Worm (Caenorhabditis elegans) whole organism, L4 larva: Measurements from ENCODE around the gene F54H5.14.

ENCODE experiments used
- F44E2.7 ChIP-seq: fragments of 200-800 bp; sonication (Bioruptor generic); IDR thresholded peaks from 2 replicates; pipeline ENCODE4 v2.1.2; 2022; ENCODE audit warnings: missing genetic modification characterization, missing compliant biosample characterization
- F49E8.2 ChIP-seq: sonication (generic microtip); optimal IDR thresholded peaks from 2 replicates; lab custom pipeline; 2016; ENCODE audit warnings: missing compliant biosample characterization, mild to moderate bottlenecking, missing genetic modification characterization, borderline replicate concordance
- R02D3.7 ChIP-seq: fragments of 150-350 bp; sonication (generic microtip); optimal IDR thresholded peaks from 3 replicates; lab custom pipeline; 2014; ENCODE audit warnings: missing biosample characterization, missing genetic modification characterization
- T26A8.4 ChIP-seq: fragments of 200-800 bp; sonication (Bioruptor generic); IDR thresholded peaks from 2 replicates; pipeline ENCODE4 v1.3.6; 2022; ENCODE audit warnings: missing genetic modification characterization, missing compliant biosample characterization
- Y105C5A.15 ChIP-seq: fragments of 200-800 bp; sonication (Bioruptor generic); IDR thresholded peaks from 2 replicates; pipeline ENCODE4 v1.3.6; 2022; ENCODE audit warnings: missing genetic modification characterization, missing compliant biosample characterization
- Y48G9A.11 ChIP-seq: fragments of 200-800 bp; sonication (Bioruptor generic); IDR thresholded peaks from 2 replicates; pipeline ENCODE4 v1.3.6; 2022; ENCODE audit warnings: missing genetic modification reagents, missing genetic modification characterization, missing compliant biosample characterization
- Y5F2A.4 ChIP-seq: fragments of 200-800 bp; sonication (Bioruptor generic); optimal IDR thresholded peaks from 2 replicates; lab custom pipeline; 2018; ENCODE audit warnings: mild to moderate bottlenecking, missing genetic modification characterization, missing compliant biosample characterization
- Y75B8A.6 ChIP-seq: fragments of 200-800 bp; sonication (Bioruptor generic); IDR thresholded peaks from 2 replicates; pipeline ENCODE4 v1.3.6; 2022; ENCODE audit warnings: missing genetic modification reagents, missing genetic modification characterization, missing compliant biosample characterization
- ZK546.5 ChIP-seq, 2 experiments: sonication (generic microtip); optimal IDR thresholded peaks; 2 replicates each; lab custom pipeline; 2017; ENCODE audit warnings: missing biosample characterization in 2 of 2, missing genetic modification characterization in 2 of 2
- arid-1 ChIP-seq: fragments of 200-800 bp; sonication (Bioruptor generic); conservative IDR thresholded peaks from 2 replicates; pipeline ENCODE4 v1.3.6; 2022; ENCODE audit warnings: missing genetic modification reagents, missing genetic modification characterization, missing compliant biosample characterization
- attf-4 ChIP-seq: sonication (generic microtip); optimal IDR thresholded peaks from 3 replicates; lab custom pipeline; 2017; ENCODE audit warnings: missing biosample characterization, missing genetic modification characterization
- ceh-20 ChIP-seq: fragments of 200-800 bp; sonication (Bioruptor generic); IDR thresholded peaks from 2 replicates; pipeline ENCODE4 v1.3.6; 2022; ENCODE audit warnings: missing genetic modification reagents, missing genetic modification characterization, missing compliant biosample characterization
- ceh-44 ChIP-seq: fragments of 200-800 bp; sonication (Bioruptor generic); IDR thresholded peaks from 2 replicates; pipeline ENCODE4 v1.3.6; 2022; ENCODE audit warnings: missing genetic modification reagents, missing genetic modification characterization, missing compliant biosample characterization
- ceh-82 ChIP-seq: sonication (generic microtip); optimal IDR thresholded peaks from 2 replicates; lab custom pipeline; 2017; ENCODE audit warnings: missing biosample characterization, missing genetic modification characterization
- ces-1 ChIP-seq: fragments of 150-350 bp; sonication (generic microtip); optimal IDR thresholded peaks from 4 replicates; lab custom pipeline; 2014; ENCODE audit warnings: missing biosample characterization, missing genetic modification reagents, missing genetic modification characterization
- ctbp-1 ChIP-seq: fragments of 200-800 bp; sonication (Bioruptor generic); IDR thresholded peaks from 2 replicates; pipeline ENCODE4 v1.3.6; 2022; ENCODE audit warnings: missing genetic modification reagents, missing genetic modification characterization, missing compliant biosample characterization
- daf-12 ChIP-seq: fragments of 150-350 bp; optimal IDR thresholded peaks from 2 replicates; lab custom pipeline; 2014; ENCODE audit warnings: missing biosample characterization, missing genetic modification reagents, missing genetic modification characterization
- daf-16 ChIP-seq, 3 experiments: sonication (generic microtip); optimal IDR thresholded peaks; 2 replicates each; lab custom pipeline; 2016 to 2017; ENCODE audit warnings: missing genetic modification characterization in 3 of 3, missing genetic modification reagents in 3 of 3, mild to moderate bottlenecking in 2 of 3, missing compliant biosample characterization in 2 of 3, missing biosample characterization in 1 of 3, moderate library complexity in 1 of 3
- dmd-6 ChIP-seq: fragments of 200-800 bp; sonication (Bioruptor generic); IDR thresholded peaks from 2 replicates; pipeline ENCODE4 v1.3.6; 2022; ENCODE audit warnings: missing genetic modification reagents, missing genetic modification characterization, missing compliant biosample characterization
- dpl-1 ChIP-seq: fragments of 150-350 bp; optimal IDR thresholded peaks from 2 replicates; lab custom pipeline; 2014; ENCODE audit warnings: missing biosample characterization, missing genetic modification reagents, missing genetic modification characterization
- dve-1 ChIP-seq: sonication (generic microtip); optimal IDR thresholded peaks from 2 replicates; lab custom pipeline; 2017; ENCODE audit warnings: antibody characterized with exemption, mild to moderate bottlenecking, missing genetic modification characterization, missing compliant biosample characterization; ENCODE audit not compliant: insufficient read depth
- fos-1 ChIP-seq: fragments of 150-350 bp; optimal IDR thresholded peaks from 2 replicates; lab custom pipeline; 2014; ENCODE audit warnings: missing biosample characterization, missing genetic modification characterization
- jun-1 ChIP-seq: fragments of 150-350 bp; optimal IDR thresholded peaks from 2 replicates; lab custom pipeline; 2014; ENCODE audit warnings: missing biosample characterization, missing genetic modification reagents, missing genetic modification characterization
- lim-7 ChIP-seq: fragments of 200-800 bp; sonication (Bioruptor generic); IDR thresholded peaks from 2 replicates; pipeline ENCODE4 v1.3.6; 2022; ENCODE audit warnings: missing genetic modification characterization, missing compliant biosample characterization
- lin-1 ChIP-seq: fragments of 200-800 bp; sonication (Bioruptor generic); IDR thresholded peaks from 2 replicates; pipeline ENCODE4 v1.3.6; 2022; ENCODE audit warnings: missing genetic modification reagents, missing genetic modification characterization, missing compliant biosample characterization
- lin-38 ChIP-seq: fragments of 200-800 bp; sonication (Bioruptor generic); IDR thresholded peaks from 2 replicates; pipeline ENCODE4 v1.3.6; 2022; ENCODE audit warnings: missing genetic modification reagents, missing genetic modification characterization, missing compliant biosample characterization
- lin-39 ChIP-seq: fragments of 150-350 bp; optimal IDR thresholded peaks from 2 replicates; lab custom pipeline; 2014; ENCODE audit warnings: missing biosample characterization, missing genetic modification reagents, missing genetic modification characterization
- lir-3 ChIP-seq: sonication (generic microtip); optimal IDR thresholded peaks from 2 replicates; lab custom pipeline; 2016; ENCODE audit warnings: mild to moderate bottlenecking, missing genetic modification characterization, missing compliant biosample characterization
- lsy-2 ChIP-seq, 2 experiments: fragments of 150-350 bp in 1 of 2; sonication (generic microtip) in 1 of 2; optimal IDR thresholded peaks; 2 replicates each; lab custom pipeline; 2014 to 2017; ENCODE audit warnings: missing biosample characterization in 2 of 2, missing genetic modification characterization in 2 of 2
- madf-5 ChIP-seq, 2 experiments: fragments of 200-800 bp; sonication (Bioruptor generic); IDR thresholded peaks; 2 replicates each; pipeline ENCODE4 v1.3.6; 2022; ENCODE audit warnings: missing compliant biosample characterization in 2 of 2, missing genetic modification characterization in 2 of 2
- mdl-1 ChIP-seq, 2 experiments: fragments of 150-350 bp in 1 of 2; sonication (generic microtip) in 1 of 2; optimal IDR thresholded peaks; 2 replicates each; lab custom pipeline; 2014 to 2017; ENCODE audit warnings: missing biosample characterization in 2 of 2, missing genetic modification characterization in 2 of 2
- mdt-29 ChIP-seq: fragments of 200-800 bp; sonication (Bioruptor generic); IDR thresholded peaks from 2 replicates; pipeline ENCODE4 v1.3.6; 2022; ENCODE audit warnings: missing genetic modification reagents, missing genetic modification characterization, missing compliant biosample characterization
- nhr-102 ChIP-seq: sonication (generic microtip); optimal IDR thresholded peaks from 2 replicates; lab custom pipeline; 2016; ENCODE audit warnings: mild to moderate bottlenecking, missing genetic modification characterization, moderate library complexity, missing compliant biosample characterization
- nhr-11 ChIP-seq: fragments of 150-350 bp; optimal IDR thresholded peaks from 2 replicates; lab custom pipeline; 2014; ENCODE audit warnings: missing biosample characterization, missing genetic modification characterization
- nhr-76 ChIP-seq: fragments of 150-350 bp; optimal IDR thresholded peaks from 2 replicates; lab custom pipeline; 2014; ENCODE audit warnings: missing biosample characterization, missing genetic modification characterization
- php-3 ChIP-seq: fragments of 200-800 bp; sonication (Bioruptor generic); IDR thresholded peaks from 2 replicates; pipeline ENCODE4 v1.3.6; 2022; ENCODE audit warnings: missing genetic modification reagents, missing genetic modification characterization, missing compliant biosample characterization
- rbr-2 ChIP-seq: sonication (generic microtip); optimal IDR thresholded peaks from 2 replicates; lab custom pipeline; 2016; ENCODE audit warnings: missing genotype, missing genetic modification characterization, missing compliant biosample characterization
- saeg-2 ChIP-seq: fragments of 200-800 bp; sonication (Bioruptor generic); IDR thresholded peaks from 2 replicates; pipeline ENCODE4 v1.3.6; 2022; ENCODE audit warnings: missing genetic modification reagents, missing genetic modification characterization, missing compliant biosample characterization
- snpc-1.2 ChIP-seq: fragments of 200-800 bp; sonication (Bioruptor generic); IDR thresholded peaks from 2 replicates; pipeline ENCODE4 v1.3.6; 2022; ENCODE audit warnings: missing genetic modification reagents, missing genetic modification characterization, missing compliant biosample characterization
- unc-130 ChIP-seq: sonication (generic microtip); optimal IDR thresholded peaks from 2 replicates; lab custom pipeline; 2016; ENCODE audit warnings: missing genetic modification reagents, missing genetic modification characterization, missing compliant biosample characterization
- vab-7 ChIP-seq: fragments of 200-800 bp; sonication (Bioruptor generic); IDR thresholded peaks from 2 replicates; pipeline ENCODE4 v1.3.6; 2022; ENCODE audit warnings: missing genetic modification reagents, missing genetic modification characterization, missing compliant biosample characterization
- zfp-3 ChIP-seq: fragments of 200-800 bp; sonication (Bioruptor generic); conservative IDR thresholded peaks from 2 replicates; pipeline ENCODE4 v1.3.6; 2022; ENCODE audit warnings: missing genetic modification reagents, missing genetic modification characterization, missing compliant biosample characterization
- zip-11 ChIP-seq: fragments of 200-800 bp; sonication (Bioruptor generic); IDR thresholded peaks from 2 replicates; pipeline ENCODE4 v1.3.6; 2022; ENCODE audit warnings: missing genetic modification characterization, missing compliant biosample characterization

The F54H5.14 gene

ce11 chrII:6592251-6592650 lies 33.0 kb downstream of the F54H5.14 start, which contains the start of gene C56C10.9:
Gene C56C10.9, minus strand, starts transcription at chrII:6592351.
- no peak for TF ChIP-seq mdl-1 (tag; optimal IDR thresholded peaks at IDR 0.05; lab: Kevin White, UChicago)

ce11 chrII:6591000-6591399 lies 34.2 kb downstream of the F54H5.14 start:
- TF ChIP-seq madf-5 (GFP tag; IDR thresholded peaks at IDR 0.05; lab: Robert Waterston, UW) (no peak), lin-39 (tag; lab: Kevin White, UChicago) (no peak), daf-16 (GFP tag; optimal IDR thresholded peaks at IDR 0.05; lab: Kevin White, UChicago) (no peak), daf-16 (tag; optimal IDR thresholded peaks at IDR 0.05; lab: Kevin White, UChicago) (peak; percentile 19), attf-4 (tag; lab: Kevin White, UChicago) (no peak), ceh-44 (no peak), Y5F2A.4 (GFP tag; lab: Kevin White, UChicago) (no peak), Y75B8A.6 (GFP tag; lab: Robert Waterston, UW) (no peak), zip-11 (no peak), saeg-2 (GFP tag; lab: Robert Waterston, UW) (no peak), ces-1 (no peak), ZK546.5 (tag; optimal IDR thresholded peaks at IDR 0.05; lab: Kevin White, UChicago) (no peak), nhr-76 (tag; lab: Kevin White, UChicago) (no peak), lsy-2 (tag; optimal IDR thresholded peaks at IDR 0.05; lab: Kevin White, UChicago) (no peak), F44E2.7 (GFP tag; lab: Robert Waterston, UW) (no peak), ceh-82 (tag; lab: Kevin White, UChicago) (no peak), snpc-1.2 (GFP tag; lab: Robert Waterston, UW) (peak; percentile 8; the same call in 1 of the 2 replicates), jun-1 (tag; lab: Kevin White, UChicago) (no peak), nhr-11 (no peak), F49E8.2 (tag; lab: Kevin White, UChicago) (no peak), R02D3.7 (no peak), lin-1 (GFP tag; lab: Robert Waterston, UW) (no peak), lir-3 (tag; lab: Kevin White, UChicago) (no peak), dpl-1 (no peak), lin-38 (GFP tag; lab: Robert Waterston, UW) (peak; percentile 41), Y105C5A.15 (GFP tag; lab: Robert Waterston, UW) (no peak), unc-130 (GFP tag; lab: Kevin White, UChicago) (no peak), daf-12 (tag; lab: Kevin White, UChicago) (no peak), Y48G9A.11 (GFP tag; lab: Robert Waterston, UW) (peak; percentile 50; the same call in 1 of the 2 replicates), php-3 (GFP tag; lab: Robert Waterston, UW) (no peak), zfp-3 (GFP tag; lab: Robert Waterston, UW) (no peak; the same call in 1 of the 2 replicates), lim-7 (GFP tag; lab: Robert Waterston, UW) (no peak), dmd-6 (no peak), ctbp-1 (GFP tag; lab: Robert Waterston, UW) (no peak), mdl-1 (tag; optimal IDR thresholded peaks at IDR 0.05; lab: Kevin White, UChicago) (no peak), nhr-102 (tag; lab: Kevin White, UChicago) (no peak), arid-1 (GFP tag; lab: Robert Waterston, UW) (peak; percentile 47; the same call in 1 of the 2 replicates), vab-7 (GFP tag; lab: Robert Waterston, UW) (no peak), fos-1 (tag; lab: Kevin White, UChicago) (no peak), rbr-2 (no peak), mdt-29 (GFP tag; lab: Robert Waterston, UW) (no peak), ceh-20 (GFP tag; lab: Robert Waterston, UW) (no peak), T26A8.4 (GFP tag; lab: Robert Waterston, UW) (peak; percentile 30; the same call in 1 of the 2 replicates), dve-1 (tag; lab: Kevin White, UChicago) (no peak)
